Worm (Caenorhabditis elegans) whole organism, dauer: Measurements from ENCODE around the gene mth-1.

ENCODE experiments used
- unc-62 ChIP-seq: sonication (generic microtip); optimal IDR thresholded peaks from 2 replicates; lab custom pipeline; 2017; ENCODE audit warnings: missing biosample characterization, missing genetic modification reagents, missing genetic modification characterization

mth-1 gene

DNA sequence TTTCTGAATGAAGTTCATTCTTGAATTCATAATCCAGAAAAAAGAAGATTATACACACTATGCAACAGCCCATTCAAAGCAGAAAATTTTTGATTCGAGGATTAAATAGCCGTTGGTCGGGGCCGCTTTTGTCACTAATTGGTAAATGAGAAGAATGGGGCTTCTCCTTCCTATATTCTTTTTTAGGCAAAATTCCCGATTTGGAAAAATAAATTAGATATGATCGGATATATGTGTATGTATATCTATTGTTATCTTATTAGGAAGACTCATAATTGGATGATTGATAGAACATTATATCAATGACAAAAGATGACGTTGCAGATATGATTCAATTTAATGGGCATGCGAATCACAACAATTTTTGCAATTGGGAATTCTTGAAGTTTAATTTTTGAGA is 53.4 kb downstream of the mth-1 start:
- no peak for TF ChIP-seq unc-62 (GFP tag; lab: Kevin White, UChicago)

ce11 chrII:4146039-4146438 is 57.5 kb downstream of the mth-1 start, which contains the start of gene F56D3.1:
Gene F56D3.1, plus strand, starts transcription at chrII:4146339.
- no peak for TF ChIP-seq unc-62 (GFP tag; lab: Kevin White, UChicago)
